Fruit fly (Drosophila melanogaster) whole organism, embryonic: ENCODE data around the gene CG15439.
A peak's percentile ranks its signal among the peaks of the same experiment; 100 is the strongest.

ENCODE experiments used
- Ada2b ChIP-seq: fragments of 200-800 bp; sonication (Bioruptor generic); IDR thresholded peaks from 2 replicates; pipeline ENCODE4 v1.3.6; 2022; ENCODE audit warnings: missing biosample characterization, missing genetic modification characterization
- Bdp1 ChIP-seq: fragments of 200-800 bp; sonication (Bioruptor generic); optimal IDR thresholded peaks from 3 replicates; lab custom pipeline; 2016; ENCODE audit warnings: missing biosample characterization, missing genetic modification characterization
- CG10462 ChIP-seq: fragments of 200-800 bp; sonication (Bioruptor generic); optimal IDR thresholded peaks from 2 replicates; lab custom pipeline; 2016; ENCODE audit warnings: missing biosample characterization, missing genetic modification characterization
- CG11247 ChIP-seq: fragments of 200-800 bp; sonication (Bioruptor generic); IDR thresholded peaks from 2 replicates; pipeline ENCODE4 v1.3.6; 2022; ENCODE audit warnings: missing biosample characterization, missing genetic modification characterization
- CG17385 ChIP-seq: fragments of 200-800 bp; sonication (Bioruptor generic); optimal IDR thresholded peaks from 3 replicates; lab custom pipeline; 2018; ENCODE audit warnings: missing biosample characterization, mild to moderate bottlenecking, missing genetic modification characterization
- CG32532 ChIP-seq: fragments of 200-800 bp; sonication (Bioruptor generic); IDR thresholded peaks from 2 replicates; pipeline ENCODE4 v1.3.6; 2022; ENCODE audit warnings: missing biosample characterization, missing genetic modification characterization
- CG3847 ChIP-seq: fragments of 200-800 bp; sonication (Bioruptor generic); IDR thresholded peaks from 2 replicates; pipeline ENCODE4 v1.3.6; 2022; ENCODE audit warnings: missing biosample characterization, missing genetic modification characterization
- CG4404 ChIP-seq: fragments of 200-800 bp; sonication (Bioruptor generic); IDR thresholded peaks from 2 replicates; pipeline ENCODE4 v1.3.6; 2022; ENCODE audit warnings: missing biosample characterization, missing genetic modification characterization
- CG6175 ChIP-seq: fragments of 200-800 bp; sonication (Bioruptor generic); IDR thresholded peaks from 3 replicates; pipeline ENCODE4 v1.3.6; 2022; ENCODE audit warnings: missing biosample characterization, missing genetic modification characterization
- CG8089 ChIP-seq: fragments of 200-800 bp; sonication (Bioruptor generic); optimal IDR thresholded peaks from 3 replicates; lab custom pipeline; 2016; ENCODE audit warnings: missing biosample characterization, missing genetic modification characterization
- CG8388 ChIP-seq: fragments of 200-800 bp; sonication (Bioruptor generic); optimal IDR thresholded peaks from 2 replicates; lab custom pipeline; 2019; ENCODE audit warnings: missing biosample characterization, mild to moderate bottlenecking, missing genetic modification characterization, moderate library complexity
- Camta ChIP-seq: fragments of 200-800 bp; sonication (Bioruptor generic); optimal IDR thresholded peaks from 2 replicates; lab custom pipeline; 2016; ENCODE audit warnings: missing biosample characterization, missing genetic modification characterization
- Chrac-16 ChIP-seq: fragments of 200-800 bp; sonication (Bioruptor generic); optimal IDR thresholded peaks from 3 replicates; lab custom pipeline; 2016; ENCODE audit warnings: missing biosample characterization, missing genetic modification characterization
- Dad ChIP-seq: fragments of 200-800 bp; sonication (Bioruptor generic); optimal IDR thresholded peaks from 3 replicates; lab custom pipeline; 2016; ENCODE audit warnings: missing biosample characterization, missing genetic modification characterization
- Dip3 ChIP-seq: fragments of 200-800 bp; sonication (Bioruptor generic); optimal IDR thresholded peaks from 3 replicates; lab custom pipeline; 2016; ENCODE audit warnings: missing biosample characterization, missing genetic modification characterization
- Ets65A ChIP-seq: fragments of 200-800 bp; sonication (Bioruptor generic); peaks from one replicate; lab custom pipeline; 2016; ENCODE audit warnings: missing biosample characterization, missing genetic modification characterization
- Hmr ChIP-seq: fragments of 200-800 bp; sonication (Bioruptor generic); optimal IDR thresholded peaks from 3 replicates; lab custom pipeline; 2017; ENCODE audit warnings: mild to moderate bottlenecking, missing biosample characterization, missing genetic modification reagents, missing genetic modification characterization
- Hmx ChIP-seq: fragments of 200-800 bp; sonication (Bioruptor generic); optimal IDR thresholded peaks from 2 replicates; lab custom pipeline; 2016; ENCODE audit warnings: missing biosample characterization, missing genetic modification characterization
- Hr78 ChIP-seq, 2 experiments: fragments of 200-800 bp in 1 of 2; fragments of >200 bp in 1 of 2; sonication (Bioruptor generic) in 1 of 2; optimal IDR thresholded peaks; 2 replicates each; lab custom pipeline; 2017 to 2019; ENCODE audit warnings: missing biosample characterization in 2 of 2, missing genetic modification characterization in 2 of 2, mild to moderate bottlenecking in 1 of 2, moderate library complexity in 1 of 2
- Jarid2 ChIP-seq: fragments of 200-800 bp; sonication (Bioruptor generic); optimal IDR thresholded peaks from 3 replicates; lab custom pipeline; 2017; ENCODE audit warnings: mild to moderate bottlenecking, missing biosample characterization, missing genetic modification reagents, missing genetic modification characterization
- Lim3 ChIP-seq: fragments of 200-800 bp; sonication (Bioruptor generic); IDR thresholded peaks from 2 replicates; pipeline ENCODE4 v1.3.6; 2022; ENCODE audit warnings: missing biosample characterization, missing genetic modification characterization
- Mes4 ChIP-seq: fragments of 200-800 bp; sonication (Bioruptor generic); optimal IDR thresholded peaks from 2 replicates; lab custom pipeline; 2016; ENCODE audit warnings: missing biosample characterization, missing genetic modification characterization
- NC2α ChIP-seq: fragments of 200-800 bp; sonication (Bioruptor generic); optimal IDR thresholded peaks from 2 replicates; lab custom pipeline; 2016; ENCODE audit warnings: missing biosample characterization, missing genetic modification characterization
- Nf-YA ChIP-seq: fragments of 200-800 bp; sonication (Bioruptor generic); IDR thresholded peaks from 2 replicates; pipeline ENCODE4 v1.3.6; 2022; ENCODE audit warnings: missing biosample characterization, missing genetic modification characterization
- Poxn ChIP-seq: fragments of 200-800 bp; sonication (Bioruptor generic); IDR thresholded peaks from 2 replicates; pipeline ENCODE4 v1.3.6; 2022; ENCODE audit warnings: missing biosample characterization, missing genetic modification characterization
- Sox100B ChIP-seq: fragments of 200-800 bp; sonication (Bioruptor generic); optimal IDR thresholded peaks from 3 replicates; lab custom pipeline; 2018; ENCODE audit warnings: missing biosample characterization, mild to moderate bottlenecking, missing genetic modification characterization
- Sry-δ ChIP-seq: fragments of 200-800 bp; sonication (Bioruptor generic); optimal IDR thresholded peaks from 2 replicates; lab custom pipeline; 2016; ENCODE audit warnings: missing biosample characterization, missing genetic modification characterization
- Ssrp ChIP-seq: fragments of 200-800 bp; sonication (Bioruptor generic); optimal IDR thresholded peaks from 2 replicates; lab custom pipeline; 2018; ENCODE audit warnings: missing biosample characterization, mild to moderate bottlenecking, missing genetic modification characterization, moderate library complexity
- al ChIP-seq: fragments of 200-800 bp; sonication (Bioruptor generic); IDR thresholded peaks from 2 replicates; pipeline ENCODE4 v1.3.6; 2022; ENCODE audit warnings: missing biosample characterization, missing genetic modification characterization
- bcd ChIP-seq: fragments of 200-800 bp; sonication (Bioruptor generic); optimal IDR thresholded peaks from 2 replicates; lab custom pipeline; 2017; ENCODE audit warnings: missing biosample characterization, mild to moderate bottlenecking, missing genetic modification characterization
- bowl ChIP-seq: fragments of 200-800 bp; sonication (Bioruptor generic); IDR thresholded peaks from 2 replicates; pipeline ENCODE4 v1.3.6; 2022; ENCODE audit warnings: missing biosample characterization, missing genetic modification characterization
- cg ChIP-seq: fragments of 200-800 bp; sonication (Bioruptor generic); optimal IDR thresholded peaks from 3 replicates; lab custom pipeline; 2019; ENCODE audit warnings: missing biosample characterization, mild to moderate bottlenecking, missing genetic modification characterization, moderate library complexity
- chm ChIP-seq: fragments of 200-800 bp; sonication (Bioruptor generic); IDR thresholded peaks from 2 replicates; pipeline ENCODE4 v1.3.6; 2022; ENCODE audit warnings: missing biosample characterization, missing genetic modification characterization
- chn ChIP-seq: fragments of 200-800 bp; sonication (Bioruptor generic); optimal IDR thresholded peaks from 2 replicates; lab custom pipeline; 2016; ENCODE audit warnings: missing biosample characterization, missing genetic modification characterization
- ems ChIP-seq: fragments of 200-800 bp; sonication (Bioruptor generic); optimal IDR thresholded peaks from 3 replicates; lab custom pipeline; 2016; ENCODE audit warnings: missing biosample characterization, missing genetic modification characterization
- exex ChIP-seq: fragments of 200-800 bp; sonication (Bioruptor generic); optimal IDR thresholded peaks from 4 replicates; lab custom pipeline; 2018; ENCODE audit warnings: missing biosample characterization, mild to moderate bottlenecking, missing genetic modification characterization, moderate library complexity
- ftz-f1 ChIP-seq: fragments of 200-800 bp; sonication (Bioruptor generic); optimal IDR thresholded peaks from 2 replicates; lab custom pipeline; 2016; ENCODE audit warnings: missing biosample characterization, missing genetic modification characterization
- ham ChIP-seq: fragments of 200-800 bp; sonication (Bioruptor generic); IDR thresholded peaks from 2 replicates; pipeline ENCODE4 v1.3.6; 2022; ENCODE audit warnings: missing biosample characterization, missing genetic modification characterization
- kni ChIP-seq: fragments of 200-800 bp; sonication (Bioruptor generic); optimal IDR thresholded peaks from 3 replicates; lab custom pipeline; 2017; ENCODE audit warnings: mild to moderate bottlenecking, missing biosample characterization, missing genetic modification reagents, missing genetic modification characterization
- p53 ChIP-seq: fragments of 200-800 bp; sonication (Bioruptor generic); optimal IDR thresholded peaks from 2 replicates; lab custom pipeline; 2016; ENCODE audit warnings: missing biosample characterization, missing genetic modification characterization
- pho ChIP-seq: fragments of 200-800 bp; sonication (Bioruptor generic); optimal IDR thresholded peaks from 2 replicates; lab custom pipeline; 2016; ENCODE audit warnings: missing biosample characterization, missing genetic modification characterization
- rib ChIP-seq: fragments of 200-800 bp; sonication (Bioruptor generic); IDR thresholded peaks from 2 replicates; pipeline ENCODE4 v1.3.6; 2022; ENCODE audit warnings: missing biosample characterization, missing genetic modification characterization
- salm ChIP-seq: fragments of 200-800 bp; sonication (Bioruptor generic); optimal IDR thresholded peaks from 2 replicates; lab custom pipeline; 2018; ENCODE audit warnings: missing biosample characterization, mild to moderate bottlenecking, missing genetic modification characterization
- sens ChIP-seq: fragments of 200-800 bp; sonication (Bioruptor generic); peaks from one replicate; lab custom pipeline; 2016; ENCODE audit warnings: missing biosample characterization, missing genetic modification characterization
- sqz ChIP-seq: fragments of 200-800 bp; sonication (Bioruptor generic); optimal IDR thresholded peaks from 3 replicates; lab custom pipeline; 2018; ENCODE audit warnings: missing biosample characterization, mild to moderate bottlenecking, missing genetic modification characterization
- sr ChIP-seq: fragments of 200-800 bp; sonication (Bioruptor generic); IDR thresholded peaks from 3 replicates; pipeline ENCODE4 v1.3.6; 2022; ENCODE audit warnings: missing biosample characterization, missing genetic modification characterization
- tap ChIP-seq: fragments of 200-800 bp; optimal IDR thresholded peaks from 3 replicates; lab custom pipeline; 2019; ENCODE audit warnings: missing biosample characterization, mild to moderate bottlenecking, missing genetic modification characterization, moderate library complexity
- tll ChIP-seq, 2 experiments: fragments of 200-800 bp in 1 of 2; fragments of >200 bp in 1 of 2; sonication (Bioruptor generic) in 1 of 2; optimal IDR thresholded peaks; 2 replicates each; lab custom pipeline; 2017 to 2019; ENCODE audit warnings: missing biosample characterization in 2 of 2, missing genetic modification characterization in 2 of 2, mild to moderate bottlenecking in 1 of 2, moderate library complexity in 1 of 2
- ttk ChIP-seq: fragments of 200-800 bp; sonication (Bioruptor generic); IDR thresholded peaks from 2 replicates; pipeline ENCODE4 v2.1.2; 2022; ENCODE audit warnings: missing biosample characterization, missing genetic modification characterization
- twi ChIP-seq: fragments of 200-800 bp; optimal IDR thresholded peaks from 2 replicates; lab custom pipeline; 2019; ENCODE audit warnings: missing biosample characterization, mild to moderate bottlenecking, missing genetic modification characterization, moderate library complexity
- yki ChIP-seq: fragments of >200 bp; optimal IDR thresholded peaks from 3 replicates; lab custom pipeline; 2018
- zfh1 ChIP-seq: fragments of 200-800 bp; sonication (Bioruptor generic); IDR thresholded peaks from 3 replicates; pipeline ENCODE4 v1.3.6; 2022; ENCODE audit warnings: missing biosample characterization, missing genetic modification characterization
- zfh2 ChIP-seq: fragments of 200-800 bp; sonication (Bioruptor generic); optimal IDR thresholded peaks from 2 replicates; lab custom pipeline; 2016; ENCODE audit warnings: missing biosample characterization, missing genetic modification characterization

The CG15439 gene

dm6 chr2L:4476672-4477273 is 23.9 kb upstream of the CG15439 start, which contains the start of gene ine (continued):
- TF ChIP-seq Hmr (GFP tag; lab: Kevin White, UChicago) (no peak), tap (tag; lab: Kevin White, UChicago) (no peak), bowl (GFP tag; lab: Robert Waterston, UW) (no peak), CG8388 (GFP tag; lab: Kevin White, UChicago) (no peak), Bdp1 (GFP tag; lab: Kevin White, UChicago) (no peak), CG6175 (GFP tag; lab: Robert Waterston, UW) (peak; percentile 95), CG17385 (no peak), Hmx (GFP tag; lab: Kevin White, UChicago) (no peak), ttk (GFP tag; lab: Robert Waterston, UW) (no peak), ftz-f1 (GFP tag; lab: Kevin White, UChicago) (no peak), Chrac-16 (GFP tag; lab: Kevin White, UChicago) (no peak), yki (lab: Kevin White, UChicago) (no peak), zfh1 (GFP tag; lab: Robert Waterston, UW) (0 out of 3 replicates have a peak, but pooled peaks have one; percentile 17), CG3847 (GFP tag; lab: Robert Waterston, UW) (no peak), Jarid2 (GFP tag; lab: Kevin White, UChicago) (peak; percentile 56), p53 (GFP tag; lab: Kevin White, UChicago) (no peak), Dad (GFP tag; lab: Kevin White, UChicago) (no peak), salm (tag; lab: Kevin White, UChicago) (no peak), Ets65A (GFP tag; lab: Kevin White, UChicago) (peak; percentile 35), al (GFP tag; lab: Robert Waterston, UW) (no peak), chm (GFP tag; lab: Robert Waterston, UW) (no peak), sens (GFP tag; lab: Kevin White, UChicago) (no peak), pho (GFP tag; lab: Kevin White, UChicago) (no peak), Mes4 (no peak), CG11247 (no peak), Hr78 (GFP tag; optimal IDR thresholded peaks at IDR 0.05; lab: Kevin White, UChicago) (peak in 1 of 2 experiments; percentile 4), exex (peak; percentile 71), tll (GFP tag; optimal IDR thresholded peaks at IDR 0.05; lab: Kevin White, UChicago) (no peak), Ada2b (no peak), zfh2 (GFP tag; lab: Kevin White, UChicago) (no peak), Nf-YA (no peak), Lim3 (GFP tag; lab: Robert Waterston, UW) (no peak), twi (tag; lab: Kevin White, UChicago) (no peak), Poxn (GFP tag; lab: Robert Waterston, UW) (no peak), Sry-δ (GFP tag; lab: Kevin White, UChicago) (no peak), ham (GFP tag; lab: Robert Waterston, UW) (no peak), chn (no peak), CG10462 (GFP tag; lab: Kevin White, UChicago) (no peak), rib (GFP tag; lab: Robert Waterston, UW) (peak; percentile 54; the same call in 1 of the 2 replicates), Ssrp (tag; lab: Kevin White, UChicago) (no peak), ems (GFP tag; lab: Kevin White, UChicago) (no peak), CG8089 (GFP tag; lab: Kevin White, UChicago) (no peak), CG32532 (GFP tag; lab: Robert Waterston, UW) (peak; percentile 22; the same call in 1 of the 2 replicates), Dip3 (no peak), sqz (no peak), Sox100B (GFP tag; lab: Kevin White, UChicago) (no peak), Camta (GFP tag; lab: Kevin White, UChicago) (no peak), bcd (no peak), kni (GFP tag; lab: Kevin White, UChicago) (no peak), CG4404 (GFP tag; lab: Robert Waterston, UW) (no peak), sr (GFP tag; lab: Robert Waterston, UW) (no peak), cg (GFP tag; lab: Kevin White, UChicago) (peak; percentile 50), NC2α (GFP tag; lab: Kevin White, UChicago) (no peak)
